Fruit fly (Drosophila melanogaster) whole organism, prepupa: Measurements from ENCODE around the gene CG13671.

ENCODE experiments used
- Blimp-1 ChIP-seq: fragments of 200-800 bp; sonication (Bioruptor generic); optimal IDR thresholded peaks from 3 replicates; lab custom pipeline; 2017; ENCODE audit warnings: missing biosample characterization, missing genetic modification characterization, mild to moderate bottlenecking, moderate library complexity, missing genetic modification reagents
- CG10631 ChIP-seq: fragments of 200-800 bp; sonication (Bioruptor generic); optimal IDR thresholded peaks from 2 replicates; lab custom pipeline; 2016; ENCODE audit warnings: missing biosample characterization, missing genetic modification characterization
- CG10669 ChIP-seq: fragments of 200-800 bp; sonication (Bioruptor generic); optimal IDR thresholded peaks from 3 replicates; lab custom pipeline; 2018; ENCODE audit warnings: missing biosample characterization, mild to moderate bottlenecking, missing genetic modification characterization, moderate library complexity
- CG11294 ChIP-seq: fragments of 200-800 bp; sonication (Bioruptor generic); IDR thresholded peaks from 2 replicates; pipeline ENCODE4 v1.3.6; 2022; ENCODE audit warnings: missing biosample characterization, missing genetic modification characterization
- CG11902 ChIP-seq: fragments of 200-800 bp; sonication (Bioruptor generic); optimal IDR thresholded peaks from 3 replicates; lab custom pipeline; 2016; ENCODE audit warnings: missing biosample characterization, missing genetic modification characterization
- CG15336 ChIP-seq: fragments of 200-800 bp; sonication (Bioruptor generic); IDR thresholded peaks from 2 replicates; pipeline ENCODE4 v1.3.6; 2022; ENCODE audit warnings: missing biosample characterization, missing genetic modification characterization
- CG1621 ChIP-seq: fragments of 200-800 bp; sonication (Bioruptor generic); optimal IDR thresholded peaks from 3 replicates; lab custom pipeline; 2018; ENCODE audit warnings: missing biosample characterization, mild to moderate bottlenecking, missing genetic modification characterization
- CG16779 ChIP-seq: fragments of 200-800 bp; sonication (Bioruptor generic); optimal IDR thresholded peaks from 3 replicates; lab custom pipeline; 2017; ENCODE audit warnings: missing biosample characterization, mild to moderate bottlenecking, missing genetic modification characterization
- CG32006 ChIP-seq: fragments of 200-800 bp; sonication (Bioruptor generic); optimal IDR thresholded peaks from 3 replicates; lab custom pipeline; 2017; ENCODE audit warnings: missing biosample characterization, mild to moderate bottlenecking, missing genetic modification characterization
- CG34406 ChIP-seq: fragments of 200-800 bp; sonication (Bioruptor generic); optimal IDR thresholded peaks from 3 replicates; lab custom pipeline; 2016; ENCODE audit warnings: missing biosample characterization, missing genetic modification characterization
- CG3919 ChIP-seq: fragments of 200-800 bp; sonication (Bioruptor generic); optimal IDR thresholded peaks from 3 replicates; lab custom pipeline; 2016; ENCODE audit warnings: missing biosample characterization, missing genetic modification characterization
- CG4318 ChIP-seq: fragments of 200-800 bp; sonication (Bioruptor generic); optimal IDR thresholded peaks from 3 replicates; lab custom pipeline; 2017; ENCODE audit warnings: missing biosample characterization, mild to moderate bottlenecking, missing genetic modification characterization
- CG6163 ChIP-seq: fragments of 200-800 bp; sonication (Bioruptor generic); IDR thresholded peaks from 3 replicates; pipeline ENCODE4 v1.3.6; 2022; ENCODE audit warnings: missing biosample characterization, missing genetic modification characterization
- CG6276 ChIP-seq: fragments of 200-800 bp; sonication (Bioruptor generic); optimal IDR thresholded peaks from 2 replicates; lab custom pipeline; 2017; ENCODE audit warnings: missing biosample characterization, mild to moderate bottlenecking, missing genetic modification characterization
- CG6792 ChIP-seq: fragments of 200-800 bp; sonication (Bioruptor generic); optimal IDR thresholded peaks from 3 replicates; lab custom pipeline; 2016; ENCODE audit warnings: missing biosample characterization, missing genetic modification characterization
- CG6808 ChIP-seq: fragments of 200-800 bp; sonication (Bioruptor generic); optimal IDR thresholded peaks from 3 replicates; lab custom pipeline; 2017; ENCODE audit warnings: missing biosample characterization, missing genetic modification characterization, mild to moderate bottlenecking, moderate library complexity, missing genetic modification reagents
- CG7368 ChIP-seq: fragments of 200-800 bp; sonication (Bioruptor generic); optimal IDR thresholded peaks from 3 replicates; lab custom pipeline; 2016; ENCODE audit warnings: missing biosample characterization, missing genetic modification characterization
- CG8119 ChIP-seq: fragments of 200-800 bp; sonication (Bioruptor generic); IDR thresholded peaks from 3 replicates; pipeline ENCODE4 v1.3.6; 2022; ENCODE audit warnings: missing biosample characterization, missing genetic modification characterization
- CG8319 ChIP-seq: fragments of 200-800 bp; sonication (Bioruptor generic); optimal IDR thresholded peaks from 3 replicates; lab custom pipeline; 2016; ENCODE audit warnings: missing biosample characterization, missing genetic modification characterization
- Eip78C ChIP-seq: fragments of 200-800 bp; sonication (Bioruptor generic); peaks from one replicate; lab custom pipeline; 2016; ENCODE audit warnings: missing biosample characterization, missing genetic modification characterization
- Ets96B ChIP-seq: fragments of 200-800 bp; optimal IDR thresholded peaks from 2 replicates; lab custom pipeline; 2019; ENCODE audit warnings: missing biosample characterization, mild to moderate bottlenecking, missing genetic modification characterization, moderate library complexity
- Gug ChIP-seq: fragments of 200-800 bp; sonication (Bioruptor generic); IDR thresholded peaks from 2 replicates; pipeline ENCODE4 v1.3.6; 2022; ENCODE audit warnings: missing biosample characterization, missing genetic modification characterization
- Hr39 ChIP-seq: fragments of 200-800 bp; sonication (Bioruptor generic); optimal IDR thresholded peaks from 2 replicates; lab custom pipeline; 2016; ENCODE audit warnings: missing biosample characterization, missing genetic modification characterization
- Hr4 ChIP-seq: fragments of 200-800 bp; sonication (Bioruptor generic); optimal IDR thresholded peaks from 3 replicates; lab custom pipeline; 2016; ENCODE audit warnings: missing biosample characterization, missing genetic modification characterization
- Lpt ChIP-seq: fragments of 200-800 bp; sonication (Bioruptor generic); optimal IDR thresholded peaks from 3 replicates; lab custom pipeline; 2016; ENCODE audit warnings: missing biosample characterization, missing genetic modification characterization
- Met ChIP-seq: fragments of 200-800 bp; sonication (Bioruptor generic); optimal IDR thresholded peaks from 3 replicates; lab custom pipeline; 2016; ENCODE audit warnings: missing biosample characterization, missing genetic modification characterization
- Smox ChIP-seq: fragments of 200-800 bp; sonication (Bioruptor generic); optimal IDR thresholded peaks from 3 replicates; lab custom pipeline; 2016; ENCODE audit warnings: missing biosample characterization, missing genetic modification characterization
- Sox102F ChIP-seq: fragments of 200-800 bp; sonication (Bioruptor generic); optimal IDR thresholded peaks from 2 replicates; lab custom pipeline; 2016; ENCODE audit warnings: missing biosample characterization, mild to moderate bottlenecking, missing genetic modification characterization
- Sox15 ChIP-seq: fragments of 200-800 bp; sonication (Bioruptor generic); optimal IDR thresholded peaks from 3 replicates; lab custom pipeline; 2016; ENCODE audit warnings: missing biosample characterization, missing genetic modification characterization
- cyc ChIP-seq: fragments of 200-800 bp; sonication (Bioruptor generic); optimal IDR thresholded peaks from 3 replicates; lab custom pipeline; 2016; ENCODE audit warnings: missing biosample characterization, missing genetic modification characterization
- dac ChIP-seq: fragments of 200-800 bp; sonication (Bioruptor generic); optimal IDR thresholded peaks from 2 replicates; lab custom pipeline; 2017; ENCODE audit warnings: missing biosample characterization, mild to moderate bottlenecking, missing genetic modification characterization
- dsx ChIP-seq: fragments of 200-800 bp; optimal IDR thresholded peaks from 3 replicates; lab custom pipeline; 2019; ENCODE audit warnings: missing biosample characterization, mild to moderate bottlenecking, missing genetic modification characterization, moderate library complexity; ENCODE audit not compliant: poor library complexity, severe bottlenecking
- eg ChIP-seq: fragments of 200-800 bp; sonication (Bioruptor generic); IDR thresholded peaks from 3 replicates; pipeline ENCODE4 v1.3.6; 2022; ENCODE audit warnings: missing biosample characterization, missing genetic modification characterization
- esn ChIP-seq: fragments of 200-800 bp; sonication (Bioruptor generic); optimal IDR thresholded peaks from 2 replicates; lab custom pipeline; 2016; ENCODE audit warnings: missing biosample characterization, mild to moderate bottlenecking, missing genetic modification characterization, moderate library complexity
- fd59A ChIP-seq: fragments of 200-800 bp; sonication (Bioruptor generic); optimal IDR thresholded peaks from 2 replicates; lab custom pipeline; 2017; ENCODE audit warnings: missing biosample characterization, mild to moderate bottlenecking, missing genetic modification characterization, missing genetic modification reagents
- fd85E ChIP-seq: fragments of 200-800 bp; sonication (Bioruptor generic); optimal IDR thresholded peaks from 3 replicates; lab custom pipeline; 2016; ENCODE audit warnings: missing biosample characterization, missing genetic modification characterization
- fkh ChIP-seq: fragments of 200-800 bp; sonication (Bioruptor generic); optimal IDR thresholded peaks from 3 replicates; lab custom pipeline; 2017; ENCODE audit warnings: missing biosample characterization, mild to moderate bottlenecking, missing genetic modification characterization, moderate library complexity
- lz ChIP-seq: fragments of 200-800 bp; sonication (Bioruptor generic); optimal IDR thresholded peaks from 3 replicates; lab custom pipeline; 2016; ENCODE audit warnings: missing biosample characterization, missing genetic modification characterization
- net ChIP-seq: fragments of 200-800 bp; sonication (Bioruptor generic); optimal IDR thresholded peaks from 3 replicates; lab custom pipeline; 2016; ENCODE audit warnings: missing biosample characterization, missing genetic modification characterization
- pdm3 ChIP-seq: fragments of 200-800 bp; sonication (Bioruptor generic); optimal IDR thresholded peaks from 3 replicates; lab custom pipeline; 2016; ENCODE audit warnings: missing biosample characterization, missing genetic modification characterization
- spab ChIP-seq: fragments of 200-800 bp; sonication (Bioruptor generic); optimal IDR thresholded peaks from 2 replicates; lab custom pipeline; 2017; ENCODE audit warnings: missing biosample characterization, mild to moderate bottlenecking, missing genetic modification characterization, missing genetic modification reagents
- ss ChIP-seq, 2 experiments: fragments of 200-800 bp; sonication (Bioruptor generic); optimal IDR thresholded peaks; 2 replicates in 1 of 2; 3 replicates in 1 of 2; lab custom pipeline; 2017 to 2018; ENCODE audit warnings: mild to moderate bottlenecking in 2 of 2, missing biosample characterization in 2 of 2, missing genetic modification characterization in 2 of 2, moderate library complexity in 1 of 2
- svp ChIP-seq: fragments of 200-800 bp; sonication (Bioruptor generic); peaks from one replicate; lab custom pipeline; 2016; ENCODE audit warnings: missing biosample characterization, missing genetic modification characterization
- topi ChIP-seq: fragments of 200-800 bp; sonication (Bioruptor generic); optimal IDR thresholded peaks from 3 replicates; lab custom pipeline; 2016; ENCODE audit warnings: missing biosample characterization, missing genetic modification characterization
- vri ChIP-seq: fragments of 200-800 bp; sonication (Bioruptor generic); optimal IDR thresholded peaks from 3 replicates; lab custom pipeline; 2016; ENCODE audit warnings: missing biosample characterization, mild to moderate bottlenecking, missing genetic modification characterization

The CG13671 gene

DNA sequence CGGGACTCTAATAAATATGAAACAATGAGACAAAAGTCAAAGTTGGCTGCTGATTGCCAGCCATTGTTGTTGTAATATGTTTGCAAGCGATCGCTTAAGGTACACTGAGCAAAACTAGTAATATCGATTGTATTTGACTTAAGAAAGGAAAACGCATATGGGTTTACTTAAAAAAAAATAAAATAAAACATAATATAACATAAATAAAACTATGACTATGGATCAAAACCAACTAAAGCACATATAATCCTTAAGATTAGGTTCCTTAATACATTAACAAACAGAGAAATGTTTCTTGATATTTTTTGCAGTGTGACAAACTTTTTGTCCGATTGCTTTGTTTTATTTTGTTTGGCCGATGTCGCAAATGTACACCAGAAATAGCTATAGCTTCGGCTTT, 33.7 kb downstream of the CG13671 start (continued):
- TF ChIP-seq CG6808 (GFP tag; lab: Kevin White, UChicago) (no peak), Hr4 (GFP tag; lab: Kevin White, UChicago) (peak; percentile 36), esn (GFP tag; lab: Kevin White, UChicago) (no peak), CG4318 (GFP tag; lab: Kevin White, UChicago) (no peak), fd85E (GFP tag; lab: Kevin White, UChicago) (no peak), Ets96B (tag; lab: Kevin White, UChicago) (no peak), CG8319 (GFP tag; lab: Kevin White, UChicago) (no peak), CG6792 (GFP tag; lab: Kevin White, UChicago) (no peak), svp (GFP tag; lab: Kevin White, UChicago) (no peak), CG10631 (GFP tag; lab: Kevin White, UChicago) (no peak), net (no peak)

DNA sequence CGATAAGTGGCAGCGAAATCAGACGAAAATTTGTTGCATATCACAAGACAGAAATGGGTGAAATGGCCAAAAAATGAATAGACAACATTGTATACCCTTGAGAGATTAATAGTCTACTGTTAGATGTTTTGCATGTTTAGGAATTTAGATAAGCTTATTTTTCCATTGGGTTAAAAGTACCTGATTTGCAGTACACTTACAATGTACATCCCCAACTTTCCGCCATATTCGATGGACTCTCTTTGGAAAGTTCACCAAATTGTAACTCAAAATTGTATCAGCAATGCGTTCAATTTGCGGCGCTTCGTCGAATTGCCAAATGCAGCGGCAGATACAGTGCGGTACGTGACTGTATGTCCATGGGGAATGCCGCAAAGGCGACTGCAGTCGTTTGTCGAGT, 34.5 kb downstream of the CG13671 start:
- TF ChIP-seq CG4318 (GFP tag; lab: Kevin White, UChicago) (peak; percentile 25), eg (GFP tag; lab: Robert Waterston, UW) (peak; percentile 60; the same call in 2 of the 3 replicates), Hr39 (GFP tag; lab: Kevin White, UChicago) (no peak), CG15336 (GFP tag; lab: Robert Waterston, UW) (0 out of 2 replicates have a peak, but pooled peaks have one; percentile 21), CG32006 (peak; percentile 35), pdm3 (GFP tag; lab: Kevin White, UChicago) (no peak), lz (no peak), CG6276 (peak; percentile 39), Hr4 (GFP tag; lab: Kevin White, UChicago) (peak; percentile 48), CG8119 (peak; percentile 59; the same call in 2 of the 3 replicates)

DNA sequence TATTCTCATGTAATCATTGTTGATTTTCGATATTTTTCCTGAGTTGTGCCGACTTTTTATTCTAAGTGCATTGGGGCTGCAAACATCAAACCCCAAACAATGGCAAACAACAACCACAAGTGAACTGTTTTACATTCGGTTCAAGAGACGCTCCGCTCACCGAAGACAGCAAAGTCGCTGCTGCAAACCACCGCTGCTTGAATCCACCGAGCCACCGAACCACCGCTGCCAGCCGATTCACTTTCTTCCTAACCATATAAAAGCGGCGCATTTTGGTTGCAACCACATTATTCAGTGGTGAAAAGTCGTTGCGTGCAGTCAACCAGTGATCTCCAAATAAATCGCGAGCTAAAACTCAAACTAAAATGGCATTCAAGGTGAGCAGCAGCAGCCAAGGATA, 36.5 kb downstream of the CG13671 start, which contains the start of gene Cpr66Cb:
Gene Cpr66Cb (plus strand): TSS at position 301 of the 400 bp plus-strand sequence.
- TF ChIP-seq CG10669 (GFP tag; lab: Kevin White, UChicago), result no peak
- no peak for TF ChIP-seq spab (GFP tag; lab: Kevin White, UChicago)
- no peak for TF ChIP-seq Sox102F
- 0 out of 3 replicates have a peak, but pooled peaks have one; percentile 16 for TF ChIP-seq eg (GFP tag; lab: Robert Waterston, UW)
- no peak for TF ChIP-seq CG7368 (GFP tag; lab: Kevin White, UChicago)
- no peak for TF ChIP-seq fd59A (GFP tag; lab: Kevin White, UChicago)
- TF ChIP-seq Sox15, result no peak
- no peak for TF ChIP-seq CG11294 (GFP tag; lab: Robert Waterston, UW)
- no peak for TF ChIP-seq CG11902 (GFP tag; lab: Kevin White, UChicago)
- TF ChIP-seq Ets96B (tag; lab: Kevin White, UChicago), result no peak
- TF ChIP-seq Met, result no peak
- TF ChIP-seq dac (GFP tag; lab: Kevin White, UChicago), result no peak
- peak; percentile 7 for TF ChIP-seq Lpt (GFP tag; lab: Kevin White, UChicago)
- TF ChIP-seq ss (GFP tag; optimal IDR thresholded peaks at IDR 0.05; lab: Kevin White, UChicago), result no peak
- TF ChIP-seq CG34406 (GFP tag; lab: Kevin White, UChicago), result no peak
- no peak for TF ChIP-seq net
- no peak for TF ChIP-seq topi (GFP tag; lab: Kevin White, UChicago)
- TF ChIP-seq CG6808 (GFP tag; lab: Kevin White, UChicago), result no peak
- TF ChIP-seq CG8319 (GFP tag; lab: Kevin White, UChicago), result no peak
- TF ChIP-seq Blimp-1 (GFP tag; lab: Kevin White, UChicago), result no peak
- TF ChIP-seq CG15336 (GFP tag; lab: Robert Waterston, UW), result no peak
- TF ChIP-seq CG32006, result peak; percentile 53

DNA sequence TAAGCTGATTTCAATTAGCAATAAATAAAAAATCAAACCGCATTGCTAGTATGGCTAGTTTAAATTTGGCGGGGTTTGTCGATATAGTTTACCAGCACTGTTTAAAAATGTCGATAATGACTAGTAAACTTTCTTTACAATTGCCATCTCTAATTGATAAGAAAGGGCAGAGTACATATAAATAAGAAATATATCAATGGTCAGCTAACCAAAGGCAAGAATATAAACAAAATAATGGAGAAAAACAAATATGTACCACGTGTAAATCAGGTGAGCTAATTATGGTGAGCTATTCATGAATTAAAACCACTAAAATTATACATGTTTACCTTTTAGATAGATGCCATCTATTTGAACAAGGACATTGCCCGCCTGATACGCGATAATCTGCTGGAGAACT, 39.1 kb downstream of the CG13671 start, which contains the start of gene Pex2:
Gene Pex2 (plus strand): TSS at position 131 of the 400 bp plus-strand sequence.
- peak; percentile 8 for TF ChIP-seq CG16779
- TF ChIP-seq CG6163, result no peak
- TF ChIP-seq Smox, result no peak
- TF ChIP-seq CG32006, result no peak
- TF ChIP-seq CG34406 (GFP tag; lab: Kevin White, UChicago), result no peak
- no peak for TF ChIP-seq cyc (GFP tag; lab: Kevin White, UChicago)
- TF ChIP-seq spab (GFP tag; lab: Kevin White, UChicago), result no peak
- TF ChIP-seq Gug (GFP tag; lab: Robert Waterston, UW), result no peak
- peak; percentile 27 for TF ChIP-seq Met
- TF ChIP-seq CG6808 (GFP tag; lab: Kevin White, UChicago), result peak; percentile 52
- peak; percentile 23 for TF ChIP-seq CG3919
- peak; percentile 98 for TF ChIP-seq svp (GFP tag; lab: Kevin White, UChicago)
- TF ChIP-seq Lpt (GFP tag; lab: Kevin White, UChicago), result no peak
- no peak for TF ChIP-seq dsx (GFP tag; lab: Kevin White, UChicago)
- peak; percentile 75 for TF ChIP-seq fkh (GFP tag; lab: Kevin White, UChicago)
- no peak for TF ChIP-seq vri
- no peak for TF ChIP-seq Blimp-1 (GFP tag; lab: Kevin White, UChicago)
- TF ChIP-seq Ets96B (tag; lab: Kevin White, UChicago), result no peak
- TF ChIP-seq CG1621 (tag; lab: Kevin White, UChicago), result no peak
- peak; percentile 79 for TF ChIP-seq Eip78C (GFP tag; lab: Kevin White, UChicago)
